Worm (Caenorhabditis elegans): ENCODE measurements around the gene sftb-6.

Gene sftb-6

ce11 chrII:111267-111666, 13.1 kb downstream of the sftb-6 start, which contains the start of gene C50D2.1:
C50D2.1 (plus strand) TSS chrII:111567.
- no peak for TF ChIP-seq B0035.1 (tag; optimal IDR thresholded peaks at IDR 0.05)
- no peak for TF ChIP-seq cebp-1 (GFP tag; IDR thresholded peaks at IDR 0.05)
- TF ChIP-seq cebp-1 (tag; optimal IDR thresholded peaks at IDR 0.05) = no peak
- no peak for TF ChIP-seq madf-6 (GFP tag; IDR thresholded peaks at IDR 0.05)
- TF ChIP-seq fkh-3 (tag; optimal IDR thresholded peaks at IDR 0.05) = no peak
- no peak for TF ChIP-seq athp-1 (tag; optimal IDR thresholded peaks at IDR 0.05)
- TF ChIP-seq sdz-38 (tag; optimal IDR thresholded peaks at IDR 0.05) = no peak
- TF ChIP-seq dpff-1 (tag; optimal IDR thresholded peaks at IDR 0.05) = no peak
- no peak for TF ChIP-seq Y53F4B.3 (GFP tag; IDR thresholded peaks at IDR 0.05)
- no peak for TF ChIP-seq chd-7 (tag; optimal IDR thresholded peaks at IDR 0.05)
- no peak for TF ChIP-seq snpc-1.1 (tag; optimal IDR thresholded peaks at IDR 0.05; ENCODE audit: insufficient read depth)
- no peak for TF ChIP-seq aptf-3 (GFP tag; IDR thresholded peaks at IDR 0.05)
- no peak for TF ChIP-seq lin-40 (tag; optimal IDR thresholded peaks at IDR 0.05)
- TF ChIP-seq ceh-27 (GFP tag; optimal IDR thresholded peaks at IDR 0.05) = no peak
- TF ChIP-seq Y53G8AR.9 (GFP tag; conservative IDR thresholded peaks at IDR 0.05) = no peak
- TF ChIP-seq K11D2.4 (GFP tag; IDR thresholded peaks at IDR 0.05) = no peak
- no peak for TF ChIP-seq ets-4 (GFP tag; optimal IDR thresholded peaks at IDR 0.05)
- no peak for TF ChIP-seq nhr-179 (tag; optimal IDR thresholded peaks at IDR 0.05)
- no peak for TF ChIP-seq egl-18 (GFP tag; IDR thresholded peaks at IDR 0.05)

- TF ChIP-seq ceh-79 (tag; optimal IDR thresholded peaks at IDR 0.05) (no peak), ceh-58 (GFP tag; IDR thresholded peaks at IDR 0.05) (no peak), K12H6.12 (tag; optimal IDR thresholded peaks at IDR 0.05) (no peak), sdz-38 (tag; optimal IDR thresholded peaks at IDR 0.05) (no peak)
These were observed 14.0 kb downstream of the sftb-6 start for ce11 chrII:112231-112630.

ce11 chrII:116916-117315, 18.7 kb downstream of the sftb-6 start, which contains the start of gene srt-54:
srt-54 (plus strand) TSS chrII:117216.
- no peak for TF ChIP-seq nhr-80 (tag; optimal IDR thresholded peaks at IDR 0.05)
- no peak for TF ChIP-seq T26A5.8 (tag; optimal IDR thresholded peaks at IDR 0.05)
- TF ChIP-seq unc-130 (GFP tag; optimal IDR thresholded peaks at IDR 0.05) = no peak
- no peak for TF ChIP-seq ama-1 (optimal IDR thresholded peaks at IDR 0.05)
- no peak for TF ChIP-seq ama-1 (GFP tag; optimal IDR thresholded peaks at IDR 0.05)
- TF ChIP-seq lin-26 (GFP tag; IDR thresholded peaks at IDR 0.05) = no peak
- no peak for TF ChIP-seq cebp-1 (GFP tag; IDR thresholded peaks at IDR 0.05)
- TF ChIP-seq cebp-1 (tag; optimal IDR thresholded peaks at IDR 0.05) = no peak

- TF ChIP-seq B0336.3 (GFP tag; IDR thresholded peaks at IDR 0.05) (no peak), F23B12.7 (tag; optimal IDR thresholded peaks at IDR 0.05; ENCODE audit: insufficient read depth) (no peak), attf-6 (GFP tag; IDR thresholded peaks at IDR 0.05) (no peak), pha-4 (tag; optimal IDR thresholded peaks at IDR 0.05) (no peak), ztf-6 (GFP tag; IDR thresholded peaks at IDR 0.05) (no peak), nfya-2 (GFP tag; IDR thresholded peaks at IDR 0.05) (no peak), Y56A3A.18 (GFP tag; IDR thresholded peaks at IDR 0.05) (no peak), gei-17 (GFP tag; optimal IDR thresholded peaks at IDR 0.05) (no peak), K12H6.12 (tag; optimal IDR thresholded peaks at IDR 0.05) (no peak), egrh-3 (GFP tag; IDR thresholded peaks at IDR 0.05) (no peak), cebp-1 (GFP tag; IDR thresholded peaks at IDR 0.05) (no peak), cebp-1 (tag; optimal IDR thresholded peaks at IDR 0.05) (no peak), unc-130 (GFP tag; optimal IDR thresholded peaks at IDR 0.05) (no peak), madf-6 (GFP tag; IDR thresholded peaks at IDR 0.05) (no peak), nhr-27 (tag; optimal IDR thresholded peaks at IDR 0.05) (no peak), xnd-1 (tag; optimal IDR thresholded peaks at IDR 0.05) (no peak), dpl-1 (GFP tag; optimal IDR thresholded peaks at IDR 0.05) (no peak), madf-3 (GFP tag; IDR thresholded peaks at IDR 0.05) (no peak)
These were observed 22.9 kb downstream of the sftb-6 start, which contains the start of gene K10B4.3 for ce11 chrII:121121-121520. K10B4.3 (minus strand) TSS chrII:121221.

All from whole organism, young adult.